Fruit fly (Drosophila melanogaster) whole organism, wandering third instar larva: ENCODE measurements around the gene spri.

ENCODE experiments used
- CG32264 ChIP-seq: fragments of 200-800 bp; sonication (Bioruptor generic); optimal IDR thresholded peaks from 2 replicates; lab custom pipeline; 2016; ENCODE audit warnings: missing biosample characterization, missing genetic modification characterization
- Dfd ChIP-seq: fragments of >200 bp; optimal IDR thresholded peaks from 2 replicates; lab custom pipeline; 2017; ENCODE audit warnings: missing biosample characterization, missing genetic modification characterization
- Hnf4 ChIP-seq: fragments of 200-800 bp; sonication (Bioruptor generic); optimal IDR thresholded peaks from 2 replicates; lab custom pipeline; 2016; ENCODE audit warnings: missing biosample characterization, mild to moderate bottlenecking, missing genetic modification characterization
- OdsH ChIP-seq: fragments of 200-800 bp; sonication (Bioruptor generic); optimal IDR thresholded peaks from 2 replicates; lab custom pipeline; 2016; ENCODE audit warnings: missing biosample characterization, mild to moderate bottlenecking, missing genetic modification characterization
- Vsx2 ChIP-seq: fragments of 200-300, 225-300 bp; sonication (Bioruptor generic); optimal IDR thresholded peaks from 2 replicates; lab custom pipeline; 2018; ENCODE audit warnings: missing biosample characterization, missing genetic modification characterization; ENCODE audit not compliant: partially characterized antibody
- dl ChIP-seq, 2 experiments: fragments of 175-275, 200-275 bp in 1 of 2; fragments of 200-275 bp in 1 of 2; sonication (Bioruptor generic); optimal IDR thresholded peaks; lab custom pipeline; 2018; ENCODE audit warnings: mild to moderate bottlenecking in 2 of 2, missing biosample characterization in 2 of 2, missing genetic modification characterization in 2 of 2, moderate library complexity in 2 of 2; ENCODE audit not compliant: partially characterized antibody in 2 of 2, insufficient read depth in 1 of 2
- ey ChIP-seq: fragments of 200-800 bp; sonication (Bioruptor generic); optimal IDR thresholded peaks from 2 replicates; lab custom pipeline; 2016; ENCODE audit warnings: missing biosample characterization, missing genetic modification characterization
- pan ChIP-seq: fragments of >200 bp; optimal IDR thresholded peaks from 2 replicates; lab custom pipeline; 2017
- tai ChIP-seq: sonication (Bioruptor generic); optimal IDR thresholded peaks from 2 replicates; lab custom pipeline; 2016; ENCODE audit warnings: missing biosample characterization, missing genetic modification characterization

DNA sequence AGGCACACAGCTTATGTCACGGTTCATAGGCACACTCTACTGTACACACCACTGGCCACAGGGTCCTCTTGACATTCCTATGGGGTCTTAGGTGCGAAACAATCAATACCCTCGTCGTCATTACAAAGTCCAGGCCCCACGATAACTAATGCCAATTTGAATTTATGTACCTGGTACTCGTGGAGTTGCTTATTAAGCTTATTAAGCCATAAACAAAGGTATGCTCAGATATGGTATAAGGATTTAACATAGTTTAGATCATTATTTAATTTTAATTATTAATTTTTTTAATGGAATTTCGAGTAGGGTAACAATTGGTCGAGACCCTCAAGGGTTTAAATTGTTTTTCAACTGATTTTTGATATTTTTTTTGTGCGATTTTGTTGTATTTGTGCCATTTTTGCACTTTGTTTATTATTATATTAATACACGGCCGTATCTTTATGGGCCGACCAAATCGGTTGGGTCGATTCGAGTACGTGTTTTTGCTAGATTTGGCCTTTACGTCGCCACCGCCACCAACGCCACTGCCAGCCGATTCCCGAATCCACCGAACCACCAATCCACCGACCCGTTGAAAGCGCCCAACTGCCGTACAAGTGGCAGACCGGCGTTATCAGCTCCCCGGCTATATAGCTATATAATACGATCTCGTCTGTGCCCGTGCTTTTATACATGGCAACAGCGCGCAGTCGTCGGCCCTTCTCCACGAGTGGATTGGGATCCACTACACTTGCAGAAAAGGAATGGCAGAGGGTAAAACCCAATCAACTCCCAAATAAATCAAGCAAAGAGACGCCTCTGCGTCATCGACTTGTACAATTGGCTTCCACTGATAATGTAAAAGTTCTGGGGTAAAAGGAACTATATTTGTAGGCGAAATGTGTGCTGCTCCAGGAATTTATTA is 100.8 kb downstream of the spri start:
- TF ChIP-seq OdsH (GFP tag; lab: Kevin White, UChicago) (no peak), ey (GFP tag; lab: Kevin White, UChicago) (no peak), Dfd (no peak), tai (GFP tag; lab: Kevin White, UChicago) (no peak), Vsx2 (GFP tag; lab: Kevin White, UChicago) (no peak), dl (GFP tag; optimal IDR thresholded peaks at IDR 0.05; lab: Kevin White, UChicago; ENCODE audit: insufficient read depth in 1 of 2, partially characterized antibody in 2 of 2) (no peak), pan (lab: Kevin White, UChicago) (no peak), Hnf4 (GFP tag; lab: Kevin White, UChicago) (no peak), CG32264 (GFP tag; lab: Kevin White, UChicago) (no peak)
